Fruit fly (Drosophila melanogaster): ENCODE results near the gene Oatp33Ea.

Oatp33Ea gene

DNA sequence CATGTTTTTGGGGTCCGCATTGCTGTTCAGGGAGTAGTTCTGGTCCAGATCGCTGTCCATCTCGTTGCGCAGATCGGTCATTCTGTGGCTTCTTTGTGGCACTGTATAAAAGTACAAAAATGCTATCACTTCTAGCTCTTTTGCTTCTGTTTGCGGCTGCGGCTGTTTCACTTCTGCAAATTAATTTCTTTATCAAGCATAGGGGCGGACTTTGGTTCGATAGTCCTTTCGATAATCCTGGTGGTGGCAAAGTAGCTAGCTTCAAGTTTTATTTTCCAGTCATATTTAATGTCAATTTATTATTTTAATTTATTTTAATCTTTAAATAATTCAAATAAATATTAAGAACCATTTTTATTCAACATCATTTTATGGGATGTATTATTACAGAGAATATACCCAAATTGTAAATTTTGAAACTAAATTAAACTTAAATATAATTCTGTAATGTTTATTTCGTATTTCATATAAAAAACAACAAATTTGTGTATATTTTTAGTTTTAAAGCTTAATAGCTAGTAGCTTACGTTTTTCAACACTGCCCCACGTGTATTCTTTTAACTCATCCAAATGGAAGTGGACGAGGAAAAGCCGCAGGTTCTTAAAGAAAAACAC, 18.1 kb downstream of the Oatp33Ea start, which contains the start of the genes CG5446 and Trm1 (continued):
- TF ChIP-seq sc (optimal IDR thresholded peaks at IDR 0.05) (no peak), sc (GFP tag; optimal IDR thresholded peaks at IDR 0.05) (peak; percentile 52), Lhr (GFP tag; optimal IDR thresholded peaks at IDR 0.05) (no peak), ham (GFP tag; IDR thresholded peaks at IDR 0.05) (no peak), fd64A (GFP tag; optimal IDR thresholded peaks at IDR 0.05) (no peak), nau (GFP tag; optimal IDR thresholded peaks at IDR 0.05) (no peak), CG1602 (GFP tag; optimal IDR thresholded peaks at IDR 0.05) (peak; percentile 64), Meics (GFP tag; optimal IDR thresholded peaks at IDR 0.05) (peak; percentile 76), slbo (GFP tag; IDR thresholded peaks at IDR 0.05) (peak; percentile 75), seq (GFP tag; IDR thresholded peaks at IDR 0.05) (no peak), kni (GFP tag; optimal IDR thresholded peaks at IDR 0.05) (no peak), CG4820 (GFP tag; optimal IDR thresholded peaks at IDR 0.05) (peak; percentile 48), CG1647 (GFP tag; optimal IDR thresholded peaks at IDR 0.05) (no peak), CG10431 (GFP tag; optimal IDR thresholded peaks at IDR 0.05) (peak; percentile 40), PHDP (tag; optimal IDR thresholded peaks at IDR 0.05) (peak; percentile 77), CG8281 (tag; optimal IDR thresholded peaks at IDR 0.05) (peak; percentile 21), Optix (GFP tag; IDR thresholded peaks at IDR 0.05) (no peak), D (optimal IDR thresholded peaks at IDR 0.05) (no peak), D (GFP tag; optimal IDR thresholded peaks at IDR 0.05) (peak; percentile 39), crc (GFP tag; optimal IDR thresholded peaks at IDR 0.05) (no peak), Bgb (GFP tag; IDR thresholded peaks at IDR 0.05; ENCODE audit: partially characterized antibody) (peak; percentile 32; the same call in 1 of the 2 replicates), ash1 (GFP tag; optimal IDR thresholded peaks at IDR 0.05) (no peak), bowl (GFP tag; IDR thresholded peaks at IDR 0.05) (no peak), CG7987 (GFP tag; optimal IDR thresholded peaks at IDR 0.05) (no peak), repo (GFP tag; optimal IDR thresholded peaks at IDR 0.05) (no peak), CG10209 (GFP tag; optimal IDR thresholded peaks at IDR 0.05) (peak; percentile 74), Dip2 (GFP tag; IDR thresholded peaks at IDR 0.05) (no peak), CG13624 (GFP tag; optimal IDR thresholded peaks at IDR 0.05) (peak; percentile 30), CG14441 (GFP tag; IDR thresholded peaks at IDR 0.05) (no peak), fd3F (GFP tag; optimal IDR thresholded peaks at IDR 0.05) (peak; percentile 45), CG10267 (tag; optimal IDR thresholded peaks at IDR 0.05) (peak; percentile 94), trem (tag; optimal IDR thresholded peaks at IDR 0.05) (peak; percentile 73), nerfin-2 (GFP tag; IDR thresholded peaks at IDR 0.05; ENCODE audit: partially characterized antibody) (no peak), maf-S (GFP tag; optimal IDR thresholded peaks at IDR 0.05) (no peak), esg (GFP tag; conservative IDR thresholded peaks at IDR 0.05) (no peak; the same call in 1 of the 2 replicates), Sin3A (optimal IDR thresholded peaks at IDR 0.05) (no peak), unpg (GFP tag; optimal IDR thresholded peaks at IDR 0.05) (peak; percentile 60), CG9437 (GFP tag; optimal IDR thresholded peaks at IDR 0.05) (peak; percentile 84), luna (GFP tag; optimal IDR thresholded peaks at IDR 0.05) (no peak), CG12155 (GFP tag; optimal IDR thresholded peaks at IDR 0.05) (peak; percentile 58), Atf-2 (GFP tag; optimal IDR thresholded peaks at IDR 0.05) (no peak), cato (GFP tag; optimal IDR thresholded peaks at IDR 0.05; ENCODE audit: borderline replicate concordance) (peak; percentile 15), CG12299 (tag; optimal IDR thresholded peaks at IDR 0.05) (peak; percentile 70), CG10321 (GFP tag; IDR thresholded peaks at IDR 0.05) (no peak), jigr1 (GFP tag; IDR thresholded peaks at IDR 0.05) (no peak), tap (tag; optimal IDR thresholded peaks at IDR 0.05) (peak; percentile 56), tll (GFP tag; optimal IDR thresholded peaks at IDR 0.05) (no peak), CG8388 (GFP tag; optimal IDR thresholded peaks at IDR 0.05) (peak; percentile 74), Stat92E (GFP tag; optimal IDR thresholded peaks at IDR 0.05) (no peak), CG18476 (GFP tag; optimal IDR thresholded peaks at IDR 0.05) (peak; percentile 3)
